Worm (Caenorhabditis elegans) whole organism, L1 larva: Measurements from ENCODE around the gene R07B1.9.

ENCODE experiments used
- hlh-17 ChIP-seq: fragments of 200-800 bp; sonication (Bioruptor generic); optimal IDR thresholded peaks from 2 replicates; lab custom pipeline; 2018; ENCODE audit warnings: missing genetic modification characterization, mild to moderate bottlenecking, missing compliant biosample characterization, moderate library complexity, borderline replicate concordance
- mdl-1 ChIP-seq, 2 experiments: fragments of 150-350 bp; optimal IDR thresholded peaks; 2 replicates each; lab custom pipeline; 2014 to 2017; ENCODE audit warnings: missing biosample characterization in 2 of 2, missing genetic modification characterization in 2 of 2, inconsistent platforms in 1 of 2
- nhr-237 ChIP-seq: fragments of 150-350 bp; optimal IDR thresholded peaks from 2 replicates; lab custom pipeline; 2014; ENCODE audit warnings: missing biosample characterization, missing genetic modification characterization
- nhr-76 ChIP-seq: sonication (generic microtip); optimal IDR thresholded peaks from 2 replicates; lab custom pipeline; 2017; ENCODE audit warnings: missing biosample characterization, missing genetic modification characterization
- sptf-1 ChIP-seq: fragments of 150-350 bp; optimal IDR thresholded peaks from 2 replicates; lab custom pipeline; 2014; ENCODE audit warnings: missing biosample characterization, missing genetic modification characterization

DNA sequence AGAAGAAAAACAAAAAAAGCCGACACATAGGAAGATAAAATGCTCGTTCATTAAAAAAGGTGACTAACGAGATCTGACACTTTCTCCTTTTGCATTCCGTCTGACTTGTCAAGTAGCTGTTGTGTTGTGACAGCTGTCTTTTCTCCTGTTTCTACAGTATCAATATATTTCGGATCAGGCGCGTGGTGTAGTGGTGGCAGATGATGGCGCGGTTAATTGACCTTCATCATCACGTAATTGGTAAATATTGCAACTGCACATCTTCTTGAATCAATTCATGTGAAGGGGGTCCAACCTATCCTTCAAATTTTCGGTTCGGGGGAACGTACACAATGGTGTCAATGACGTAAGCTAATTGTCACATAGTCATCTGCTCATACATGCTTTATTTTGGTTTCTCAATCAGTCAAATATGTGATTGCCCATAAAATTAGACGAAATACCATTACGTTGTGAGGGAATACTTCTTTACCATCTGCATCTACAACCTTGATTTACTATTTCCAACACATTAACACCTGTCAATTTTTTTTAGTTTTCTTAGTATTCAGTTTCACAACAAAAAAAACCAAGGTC lies 28.9 kb upstream of the R07B1.9 start:
- TF ChIP-seq mdl-1 (tag; optimal IDR thresholded peaks at IDR 0.05; lab: Kevin White, UChicago): no peak
- no peak for TF ChIP-seq nhr-76 (tag; lab: Kevin White, UChicago)
- TF ChIP-seq sptf-1 (tag; lab: Kevin White, UChicago): no peak
- no peak for TF ChIP-seq nhr-237
- TF ChIP-seq hlh-17 (GFP tag; lab: Kevin White, UChicago): no peak
